Worm (Caenorhabditis elegans) whole organism, L4/young adult: ENCODE data around the gene rpc-2.

Source experiments
- W03F9.2 ChIP-seq: fragments of 150-350 bp; optimal IDR thresholded peaks from 2 replicates; lab custom pipeline; 2014; ENCODE audit warnings: missing biosample characterization, missing genetic modification characterization
- dao-5 ChIP-seq: sonication (generic microtip); optimal IDR thresholded peaks from 2 replicates; lab custom pipeline; 2016; ENCODE audit warnings: missing genotype, missing genetic modification characterization, moderate library complexity, missing compliant biosample characterization

DNA sequence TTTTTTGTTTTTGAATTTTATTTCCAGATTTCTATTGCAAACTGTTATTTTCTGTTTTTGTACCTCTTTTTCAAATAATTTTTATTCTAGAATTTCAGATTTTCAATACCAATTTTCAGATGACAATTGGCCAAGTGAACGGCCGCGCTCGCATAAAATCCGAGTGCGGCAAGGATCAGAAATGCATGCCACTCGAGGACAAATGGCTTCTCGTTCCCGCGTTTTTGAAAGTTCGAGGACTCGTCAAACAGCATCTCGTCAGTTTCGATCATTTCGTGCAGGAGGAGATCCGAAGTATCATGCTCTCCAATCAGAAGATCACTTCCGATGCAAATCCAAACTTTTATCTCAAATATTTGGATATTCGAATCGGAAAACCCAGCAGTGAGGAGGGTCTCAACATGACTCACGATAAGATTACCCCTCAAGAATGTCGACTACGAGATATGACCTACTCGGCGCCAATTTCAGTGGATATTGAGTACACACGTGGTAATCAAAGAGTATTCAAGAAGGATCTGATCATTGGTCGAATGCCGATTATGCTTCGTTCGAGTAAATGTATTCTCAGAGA lies at the start of gene rpc-2:
- no peak for TF ChIP-seq W03F9.2 (tag; lab: Kevin White, UChicago)
- TF ChIP-seq dao-5 (tag; lab: Kevin White, UChicago): no peak
